Fruit fly (Drosophila melanogaster): ENCODE results near the gene CG14459.

Gene CG14459

dm6 chr3L:22637866-22638534, at the start of gene CG14459:
Gene CG14459 (minus strand): TSS chr3L:22637916.
- TF ChIP-seq psq (optimal IDR thresholded peaks at IDR 0.05) = no peak
- TF ChIP-seq h (optimal IDR thresholded peaks at IDR 0.05) = no peak
- TF ChIP-seq Myc (optimal IDR thresholded peaks at IDR 0.05) = no peak
- TF ChIP-seq ttk (optimal IDR thresholded peaks at IDR 0.05) = no peak

- TF ChIP-seq ttk (optimal IDR thresholded peaks at IDR 0.05) = no peak
- no peak for TF ChIP-seq Sin3A (optimal IDR thresholded peaks at IDR 0.05)
- no peak for TF ChIP-seq psq (optimal IDR thresholded peaks at IDR 0.05)
- TF ChIP-seq h (optimal IDR thresholded peaks at IDR 0.05) = no peak
- TF ChIP-seq insv (optimal IDR thresholded peaks at IDR 0.05) = no peak
- no peak for TF ChIP-seq Myc (optimal IDR thresholded peaks at IDR 0.05)
Observed at dm6 chr3L:22686987-22687386, 49.3 kb upstream of the CG14459 start, which contains the start of the genes CG14455 and CG14456. Gene CG14455 (minus strand): TSS chr3L:22687087. Gene CG14456 (plus strand): TSS chr3L:22687222.

- TF ChIP-seq Sin3A (optimal IDR thresholded peaks at IDR 0.05) (no peak), psq (optimal IDR thresholded peaks at IDR 0.05) (no peak), ttk (optimal IDR thresholded peaks at IDR 0.05) (no peak), Myc (optimal IDR thresholded peaks at IDR 0.05) (no peak), insv (optimal IDR thresholded peaks at IDR 0.05) (no peak), h (optimal IDR thresholded peaks at IDR 0.05) (no peak)
Observed at dm6 chr3L:22680932-22681331, 43.2 kb upstream of the CG14459 start.

dm6 chr3L:22671699-22672276, 34.1 kb upstream of the CG14459 start:
- TF ChIP-seq Sin3A (optimal IDR thresholded peaks at IDR 0.05) = no peak
- TF ChIP-seq h (optimal IDR thresholded peaks at IDR 0.05) = no peak
- no peak for TF ChIP-seq Myc (optimal IDR thresholded peaks at IDR 0.05)
- TF ChIP-seq insv (optimal IDR thresholded peaks at IDR 0.05) = no peak
- no peak for TF ChIP-seq ttk (optimal IDR thresholded peaks at IDR 0.05)
- no peak for TF ChIP-seq psq (optimal IDR thresholded peaks at IDR 0.05)

- TF ChIP-seq psq (optimal IDR thresholded peaks at IDR 0.05) (no peak), h (optimal IDR thresholded peaks at IDR 0.05) (no peak), Myc (optimal IDR thresholded peaks at IDR 0.05) (no peak), insv (optimal IDR thresholded peaks at IDR 0.05) (no peak), ttk (optimal IDR thresholded peaks at IDR 0.05) (no peak), Sin3A (optimal IDR thresholded peaks at IDR 0.05) (no peak)
Observed at dm6 chr3L:22670174-22670573, 32.5 kb upstream of the CG14459 start.

dm6 chr3L:22669275-22670006, 31.7 kb upstream of the CG14459 start, which contains the start of gene Jhbp6:
Gene Jhbp6 (plus strand): TSS chr3L:22669956.
- no peak for TF ChIP-seq psq (optimal IDR thresholded peaks at IDR 0.05)
- no peak for TF ChIP-seq ttk (optimal IDR thresholded peaks at IDR 0.05)
- TF ChIP-seq h (optimal IDR thresholded peaks at IDR 0.05) = no peak
- no peak for TF ChIP-seq Sin3A (optimal IDR thresholded peaks at IDR 0.05)
- no peak for TF ChIP-seq Myc (optimal IDR thresholded peaks at IDR 0.05)
- no peak for TF ChIP-seq insv (optimal IDR thresholded peaks at IDR 0.05)

- TF ChIP-seq insv (optimal IDR thresholded peaks at IDR 0.05) (no peak), Myc (optimal IDR thresholded peaks at IDR 0.05) (no peak), Sin3A (optimal IDR thresholded peaks at IDR 0.05) (no peak), h (optimal IDR thresholded peaks at IDR 0.05) (no peak), psq (optimal IDR thresholded peaks at IDR 0.05) (no peak), ttk (optimal IDR thresholded peaks at IDR 0.05) (no peak)
Observed at dm6 chr3L:22665110-22665509, 27.4 kb upstream of the CG14459 start.

dm6 chr3L:22652425-22652824, 14.7 kb upstream of the CG14459 start, which contains the start of gene CG33772:
Gene CG33772 (minus strand): TSS chr3L:22652525.
- TF ChIP-seq psq (optimal IDR thresholded peaks at IDR 0.05) = no peak
- TF ChIP-seq Myc (optimal IDR thresholded peaks at IDR 0.05) = no peak
- no peak for TF ChIP-seq ttk (optimal IDR thresholded peaks at IDR 0.05)
- no peak for TF ChIP-seq h (optimal IDR thresholded peaks at IDR 0.05)
- TF ChIP-seq insv (optimal IDR thresholded peaks at IDR 0.05) = no peak
- TF ChIP-seq Sin3A (optimal IDR thresholded peaks at IDR 0.05) = no peak

- TF ChIP-seq h (optimal IDR thresholded peaks at IDR 0.05) (no peak), Myc (optimal IDR thresholded peaks at IDR 0.05) (no peak), ttk (optimal IDR thresholded peaks at IDR 0.05) (no peak), insv (optimal IDR thresholded peaks at IDR 0.05) (no peak), psq (optimal IDR thresholded peaks at IDR 0.05) (no peak), Sin3A (optimal IDR thresholded peaks at IDR 0.05) (no peak)
Observed at dm6 chr3L:22649096-22649495, 11.4 kb upstream of the CG14459 start, which contains the start of gene CG33771. Gene CG33771 (plus strand): TSS chr3L:22649396.

- TF ChIP-seq Myc (optimal IDR thresholded peaks at IDR 0.05) (no peak), insv (optimal IDR thresholded peaks at IDR 0.05) (no peak), Sin3A (optimal IDR thresholded peaks at IDR 0.05) (no peak), h (optimal IDR thresholded peaks at IDR 0.05) (no peak), psq (optimal IDR thresholded peaks at IDR 0.05) (no peak)
Observed at dm6 chr3L:22648372-22648771, 10.7 kb upstream of the CG14459 start, which contains the start of gene CG33770. Gene CG33770 (plus strand): TSS chr3L:22648672.

- TF ChIP-seq psq (optimal IDR thresholded peaks at IDR 0.05) = no peak
- no peak for TF ChIP-seq ttk (optimal IDR thresholded peaks at IDR 0.05)
- no peak for TF ChIP-seq Sin3A (optimal IDR thresholded peaks at IDR 0.05)
- no peak for TF ChIP-seq h (optimal IDR thresholded peaks at IDR 0.05)
- no peak for TF ChIP-seq Myc (optimal IDR thresholded peaks at IDR 0.05)
- no peak for TF ChIP-seq insv (optimal IDR thresholded peaks at IDR 0.05)
Observed at dm6 chr3L:22647627-22648026, 9.9 kb upstream of the CG14459 start, which contains the start of gene CG33769. Gene CG33769 (plus strand): TSS chr3L:22647927.

dm6 chr3L:22646863-22647262, 9.1 kb upstream of the CG14459 start, which contains the start of gene CG33768:
Gene CG33768 (plus strand): TSS chr3L:22647163.
- no peak for TF ChIP-seq Myc (optimal IDR thresholded peaks at IDR 0.05)
- no peak for TF ChIP-seq ttk (optimal IDR thresholded peaks at IDR 0.05)
- TF ChIP-seq h (optimal IDR thresholded peaks at IDR 0.05) = no peak
- TF ChIP-seq insv (optimal IDR thresholded peaks at IDR 0.05) = no peak
- no peak for TF ChIP-seq Sin3A (optimal IDR thresholded peaks at IDR 0.05)
- no peak for TF ChIP-seq psq (optimal IDR thresholded peaks at IDR 0.05)
